Fruit fly (Drosophila melanogaster) whole organism, embryonic: ENCODE measurements around the gene CNMa.

Source experiments
- Abd-B ChIP-seq: fragments of 200-800 bp; sonication (Bioruptor generic); optimal IDR thresholded peaks from 2 replicates; lab custom pipeline; 2018; ENCODE audit warnings: missing biosample characterization, mild to moderate bottlenecking, missing genetic modification characterization, moderate library complexity
- B-H2 ChIP-seq: fragments of 200-800 bp; sonication (Bioruptor generic); optimal IDR thresholded peaks from 2 replicates; lab custom pipeline; 2018; ENCODE audit warnings: missing biosample characterization, mild to moderate bottlenecking, missing genetic modification characterization
- CG12744 ChIP-seq: fragments of 200-800 bp; sonication (Bioruptor generic); optimal IDR thresholded peaks from 2 replicates; lab custom pipeline; 2016; ENCODE audit warnings: missing biosample characterization, missing genetic modification characterization
- CG13123 ChIP-seq: fragments of 200-800 bp; sonication (Bioruptor generic); optimal IDR thresholded peaks from 2 replicates; lab custom pipeline; 2016; ENCODE audit warnings: missing biosample characterization, missing genetic modification characterization
- CG13624 ChIP-seq: fragments of 200-800 bp; sonication (Bioruptor generic); optimal IDR thresholded peaks from 2 replicates; lab custom pipeline; 2016; ENCODE audit warnings: missing biosample characterization, missing genetic modification characterization
- CG15269 ChIP-seq: fragments of 200-800 bp; sonication (Bioruptor generic); optimal IDR thresholded peaks from 2 replicates; lab custom pipeline; 2018; ENCODE audit warnings: missing biosample characterization, mild to moderate bottlenecking, missing genetic modification characterization, moderate library complexity
- CG17186 ChIP-seq: fragments of 200-800 bp; sonication (Bioruptor generic); optimal IDR thresholded peaks from 3 replicates; lab custom pipeline; 2017; ENCODE audit warnings: missing biosample characterization, missing genetic modification reagents, missing genetic modification characterization
- CG1792 ChIP-seq: fragments of 200-800 bp; sonication (Bioruptor generic); optimal IDR thresholded peaks from 2 replicates; lab custom pipeline; 2016; ENCODE audit warnings: missing biosample characterization, missing genetic modification characterization
- CG2678 ChIP-seq: fragments of 200-800 bp; sonication (Bioruptor generic); optimal IDR thresholded peaks from 3 replicates; lab custom pipeline; 2019; ENCODE audit warnings: missing biosample characterization, mild to moderate bottlenecking, missing genetic modification characterization, moderate library complexity
- CG2712 ChIP-seq: fragments of 200-800 bp; optimal IDR thresholded peaks from 3 replicates; lab custom pipeline; 2019; ENCODE audit warnings: missing biosample characterization, mild to moderate bottlenecking, missing genetic modification characterization, moderate library complexity
- CG30431 ChIP-seq: fragments of 200-800 bp; sonication (Bioruptor generic); optimal IDR thresholded peaks from 2 replicates; lab custom pipeline; 2017; ENCODE audit warnings: missing biosample characterization, missing genetic modification characterization
- CG31441 ChIP-seq: fragments of 200-800 bp; sonication (Bioruptor generic); IDR thresholded peaks from 2 replicates; pipeline ENCODE4 v1.3.6; 2022; ENCODE audit warnings: missing biosample characterization, missing genetic modification characterization
- CG32772 ChIP-seq: fragments of 200-800 bp; sonication (Bioruptor generic); IDR thresholded peaks from 2 replicates; pipeline ENCODE4 v1.3.6; 2022; ENCODE audit warnings: missing biosample characterization, missing genetic modification characterization
- CG3407 ChIP-seq: fragments of 200-800 bp; sonication (Bioruptor generic); optimal IDR thresholded peaks from 2 replicates; lab custom pipeline; 2018; ENCODE audit warnings: missing biosample characterization, mild to moderate bottlenecking, missing genetic modification characterization
- CG34376 ChIP-seq: fragments of 200-800 bp; sonication (Bioruptor generic); optimal IDR thresholded peaks from 2 replicates; lab custom pipeline; 2018; ENCODE audit warnings: missing biosample characterization, mild to moderate bottlenecking, missing genetic modification characterization
- CG34422 ChIP-seq: fragments of 200-800 bp; sonication (Bioruptor generic); IDR thresholded peaks from 3 replicates; pipeline ENCODE4 v1.3.6; 2022; ENCODE audit warnings: missing biosample characterization, missing genetic modification characterization
- CG5953 ChIP-seq: fragments of 200-800 bp; sonication (Bioruptor generic); IDR thresholded peaks from 2 replicates; pipeline ENCODE4 v1.3.6; 2022; ENCODE audit warnings: missing biosample characterization, missing genetic modification characterization
- CG6791 ChIP-seq: fragments of 200-800 bp; sonication (Bioruptor generic); IDR thresholded peaks from 3 replicates; pipeline ENCODE4 v1.3.6; 2022; ENCODE audit warnings: missing biosample characterization, missing genetic modification characterization; ENCODE audit not compliant: partially characterized antibody
- CG7271 ChIP-seq: fragments of 200-800 bp; sonication (Bioruptor generic); optimal IDR thresholded peaks from 2 replicates; lab custom pipeline; 2018; ENCODE audit warnings: missing biosample characterization, mild to moderate bottlenecking, missing genetic modification characterization, moderate library complexity
- CG8290 ChIP-seq, 3 experiments: fragments of 200-800 bp; sonication (Bioruptor generic); optimal IDR thresholded peaks; 2 replicates each; lab custom pipeline; 2016 to 2019; ENCODE audit warnings: missing biosample characterization in 3 of 3, missing genetic modification characterization in 3 of 3, mild to moderate bottlenecking in 2 of 3, moderate library complexity in 1 of 3
- CG8478 ChIP-seq: fragments of >200 bp; optimal IDR thresholded peaks from 2 replicates; lab custom pipeline; 2018
- CG9817 ChIP-seq: fragments of 200-800 bp; sonication (Bioruptor generic); optimal IDR thresholded peaks from 2 replicates; lab custom pipeline; 2018; ENCODE audit warnings: missing biosample characterization, mild to moderate bottlenecking, missing genetic modification characterization, moderate library complexity
- Doc3 ChIP-seq: fragments of 200-800 bp; sonication (Bioruptor generic); IDR thresholded peaks from 3 replicates; pipeline ENCODE4 v1.3.6; 2022; ENCODE audit warnings: missing biosample characterization, missing genetic modification characterization; ENCODE audit not compliant: partially characterized antibody
- Fer1 ChIP-seq: fragments of 200-800 bp; sonication (Bioruptor generic); optimal IDR thresholded peaks from 2 replicates; lab custom pipeline; 2017; ENCODE audit warnings: missing biosample characterization, mild to moderate bottlenecking, missing genetic modification characterization
- Gsc ChIP-seq: fragments of 200-800 bp; sonication (Bioruptor generic); IDR thresholded peaks from 2 replicates; pipeline ENCODE4 v1.3.6; 2022; ENCODE audit warnings: missing biosample characterization, missing genetic modification characterization
- Hr3 ChIP-seq: fragments of 200-800 bp; sonication (Bioruptor generic); optimal IDR thresholded peaks from 3 replicates; lab custom pipeline; 2016; ENCODE audit warnings: missing biosample characterization, missing genetic modification characterization
- Hr39 ChIP-seq: fragments of >200 bp; optimal IDR thresholded peaks from 2 replicates; lab custom pipeline; 2017
- Hr78 ChIP-seq, 2 experiments: fragments of 200-800 bp in 1 of 2; fragments of >200 bp in 1 of 2; sonication (Bioruptor generic) in 1 of 2; optimal IDR thresholded peaks; 2 replicates each; lab custom pipeline; 2017 to 2019; ENCODE audit warnings: missing biosample characterization in 2 of 2, missing genetic modification characterization in 2 of 2, mild to moderate bottlenecking in 1 of 2, moderate library complexity in 1 of 2
- Med ChIP-seq: fragments of 200-800 bp; sonication (Bioruptor generic); peaks from one replicate; lab custom pipeline; 2016; ENCODE audit warnings: missing biosample characterization, missing genetic modification characterization, mild to moderate bottlenecking, inconsistent platforms, moderate library complexity
- Meics ChIP-seq: fragments of 200-800 bp; sonication (Bioruptor generic); optimal IDR thresholded peaks from 2 replicates; lab custom pipeline; 2017; ENCODE audit warnings: missing biosample characterization, mild to moderate bottlenecking, missing genetic modification characterization
- Nf-YA ChIP-seq: fragments of 200-800 bp; sonication (Bioruptor generic); IDR thresholded peaks from 2 replicates; pipeline ENCODE4 v1.3.6; 2022; ENCODE audit warnings: missing biosample characterization, missing genetic modification characterization
- Nf-YC ChIP-seq: fragments of 200-800 bp; optimal IDR thresholded peaks from 3 replicates; lab custom pipeline; 2019; ENCODE audit warnings: missing biosample characterization, mild to moderate bottlenecking, missing genetic modification characterization, moderate library complexity
- Sin3A ChIP-seq: fragments of >200 bp; optimal IDR thresholded peaks from 2 replicates; lab custom pipeline; 2018
- Vsx1 ChIP-seq: fragments of 200-800 bp; sonication (Bioruptor generic); optimal IDR thresholded peaks from 2 replicates; lab custom pipeline; 2017; ENCODE audit warnings: missing biosample characterization, mild to moderate bottlenecking, missing genetic modification characterization, missing genetic modification reagents
- aop ChIP-seq: fragments of 200-800 bp; sonication (Bioruptor generic); IDR thresholded peaks from 2 replicates; pipeline ENCODE4 v1.3.6; 2022; ENCODE audit warnings: missing biosample characterization, missing genetic modification characterization
- ash1 ChIP-seq: fragments of 200-800 bp; sonication (Bioruptor generic); optimal IDR thresholded peaks from 2 replicates; lab custom pipeline; 2018; ENCODE audit warnings: missing biosample characterization, mild to moderate bottlenecking, missing genetic modification characterization
- ci ChIP-seq: fragments of 200-800 bp; sonication (Bioruptor generic); IDR thresholded peaks from 3 replicates; pipeline ENCODE4 v1.3.6; 2022; ENCODE audit warnings: missing biosample characterization, missing genetic modification characterization
- dan ChIP-seq: fragments of 200-800 bp; sonication (Bioruptor generic); IDR thresholded peaks from 2 replicates; pipeline ENCODE4 v1.3.6; 2022; ENCODE audit warnings: missing biosample characterization, missing genetic modification characterization
- dmrt99B ChIP-seq: fragments of 200-800 bp; sonication (Bioruptor generic); optimal IDR thresholded peaks from 2 replicates; lab custom pipeline; 2018; ENCODE audit warnings: missing biosample characterization, mild to moderate bottlenecking, missing genetic modification characterization, moderate library complexity
- gce ChIP-seq: fragments of 200-800 bp; sonication (Bioruptor generic); IDR thresholded peaks from 3 replicates; pipeline ENCODE4 v1.3.6; 2022; ENCODE audit warnings: missing biosample characterization, missing genetic modification characterization
- inv ChIP-seq: fragments of 200-800 bp; sonication (Bioruptor generic); IDR thresholded peaks from 2 replicates; pipeline ENCODE4 v1.3.6; 2022; ENCODE audit warnings: missing biosample characterization, missing genetic modification characterization; ENCODE audit not compliant: partially characterized antibody
- lmd ChIP-seq: fragments of 200-800 bp; sonication (Bioruptor generic); IDR thresholded peaks from 2 replicates; pipeline ENCODE4 v1.3.6; 2022; ENCODE audit warnings: missing biosample characterization, missing genetic modification characterization
- lov ChIP-seq, 2 experiments: fragments of 200-800 bp in 1 of 2; fragments of >200 bp in 1 of 2; sonication (Bioruptor generic) in 1 of 2; IDR thresholded peaks in 1 of 2; optimal IDR thresholded peaks in 1 of 2; 2 replicates in 1 of 2; 3 replicates in 1 of 2; pipeline versions ENCODE4 v1.3.6 to Lab custom; 2017 to 2022; ENCODE audit warnings: missing biosample characterization in 1 of 2, missing genetic modification characterization in 1 of 2
- maf-S ChIP-seq: fragments of 200-800 bp; sonication (Bioruptor generic); optimal IDR thresholded peaks from 2 replicates; lab custom pipeline; 2016; ENCODE audit warnings: missing biosample characterization, missing genetic modification characterization
- pfk ChIP-seq: fragments of 200-800 bp; sonication (Bioruptor generic); optimal IDR thresholded peaks from 2 replicates; lab custom pipeline; 2018; ENCODE audit warnings: missing biosample characterization, mild to moderate bottlenecking, missing genetic modification characterization, moderate library complexity
- pum ChIP-seq: fragments of 200-800 bp; sonication (Bioruptor generic); optimal IDR thresholded peaks from 2 replicates; lab custom pipeline; 2016; ENCODE audit warnings: missing biosample characterization, missing genetic modification characterization
- sens ChIP-seq: fragments of 200-800 bp; sonication (Bioruptor generic); peaks from one replicate; lab custom pipeline; 2016; ENCODE audit warnings: missing biosample characterization, missing genetic modification characterization
- so ChIP-seq: fragments of 200-800 bp; sonication (Bioruptor generic); IDR thresholded peaks from 3 replicates; pipeline ENCODE4 v1.3.6; 2022; ENCODE audit warnings: missing biosample characterization, missing genetic modification characterization
- tap ChIP-seq: fragments of 200-800 bp; optimal IDR thresholded peaks from 3 replicates; lab custom pipeline; 2019; ENCODE audit warnings: missing biosample characterization, mild to moderate bottlenecking, missing genetic modification characterization, moderate library complexity

Gene CNMa

DNA sequence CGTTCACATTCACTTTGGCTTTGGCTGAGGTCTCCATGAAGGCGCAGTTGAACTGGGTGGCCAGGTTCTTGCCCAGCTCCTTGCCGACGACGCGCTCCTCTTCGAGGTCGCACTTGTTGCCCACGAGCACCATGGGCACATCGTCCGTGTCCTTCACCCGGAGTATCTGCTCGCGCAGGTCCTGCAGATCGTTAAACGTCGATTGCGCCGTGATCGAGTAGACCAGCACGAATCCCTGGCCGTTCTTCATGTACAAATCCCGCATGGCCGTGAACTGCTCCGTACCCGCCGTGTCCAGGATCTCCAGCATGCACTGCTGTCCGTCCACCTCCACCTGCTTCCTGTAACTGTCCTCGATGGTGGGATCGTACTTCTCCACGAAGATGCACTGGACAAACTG lies 5.4 kb upstream of the CNMa start:
- no peak for TF ChIP-seq Meics
- no peak for TF ChIP-seq Abd-B (GFP tag; lab: Kevin White, UChicago)
- TF ChIP-seq ci (GFP tag; lab: Robert Waterston, UW), result 0 out of 3 replicates have a peak, but pooled peaks have one; percentile 27
- no peak for TF ChIP-seq Nf-YA
- peak; percentile 65 for TF ChIP-seq CG8478 (lab: Kevin White, UChicago)
- TF ChIP-seq Med (GFP tag; lab: Kevin White, UChicago), result peak; percentile 64

DNA sequence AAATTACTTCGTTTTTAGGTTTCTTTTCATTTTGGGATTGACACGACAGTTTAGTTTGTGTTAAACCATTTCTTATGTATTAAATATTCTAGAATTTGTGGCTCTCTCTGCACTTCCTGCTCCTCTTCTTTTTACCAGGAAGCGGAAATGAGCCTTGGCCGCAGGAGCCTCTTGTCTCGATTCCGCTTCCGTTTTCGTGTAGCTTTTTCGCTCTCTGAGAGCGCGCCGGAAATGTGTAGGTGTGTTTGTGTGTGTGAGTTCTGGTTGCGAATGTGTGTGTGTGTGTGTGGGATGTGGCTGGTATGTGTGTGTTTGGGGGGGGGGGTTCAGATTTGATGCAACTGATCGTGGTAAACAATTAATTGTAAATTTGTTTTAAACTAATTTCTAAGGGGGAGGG lies 4.2 kb upstream of the CNMa start:
- no peak for TF ChIP-seq pum
- TF ChIP-seq CG6791 (GFP tag; lab: Robert Waterston, UW), result no peak
- TF ChIP-seq CG1792, result no peak
- no peak for TF ChIP-seq B-H2 (GFP tag; lab: Kevin White, UChicago)
- TF ChIP-seq CG15269 (tag; lab: Kevin White, UChicago), result no peak
- peak; percentile 12 for TF ChIP-seq CG2712
- TF ChIP-seq lmd (GFP tag; lab: Robert Waterston, UW), result no peak
- TF ChIP-seq CG31441, result no peak
- no peak for TF ChIP-seq CG8290 (GFP tag; optimal IDR thresholded peaks at IDR 0.05; lab: Kevin White, UChicago)
- TF ChIP-seq CG8290 (tag; optimal IDR thresholded peaks at IDR 0.05; lab: Kevin White, UChicago), result no peak
- no peak for TF ChIP-seq Hr3 (GFP tag; lab: Kevin White, UChicago)
- TF ChIP-seq CG7271, result peak; percentile 76
- TF ChIP-seq aop, result peak; percentile 76; the same call in 1 of the 2 replicates
- no peak for TF ChIP-seq CG13624
- no peak for TF ChIP-seq CG3407 (GFP tag; lab: Kevin White, UChicago)
- no peak for TF ChIP-seq CG34422 (GFP tag; lab: Robert Waterston, UW)
- TF ChIP-seq ash1, result no peak
- no peak for TF ChIP-seq tap (tag; lab: Kevin White, UChicago)
- TF ChIP-seq ci (GFP tag; lab: Robert Waterston, UW), result peak; percentile 17; the same call in 1 of the 3 replicates
- no peak for TF ChIP-seq CG30431
- TF ChIP-seq Sin3A (lab: Kevin White, UChicago), result no peak
- TF ChIP-seq CG12744, result no peak
- no peak for TF ChIP-seq Hr78 (GFP tag; optimal IDR thresholded peaks at IDR 0.05; lab: Kevin White, UChicago)
- no peak for TF ChIP-seq Vsx1 (GFP tag; lab: Kevin White, UChicago)
- peak; percentile 7 for TF ChIP-seq dmrt99B (tag; lab: Kevin White, UChicago)
- no peak for TF ChIP-seq Nf-YC (tag; lab: Kevin White, UChicago)
- no peak for TF ChIP-seq pfk
- peak; percentile 80 for TF ChIP-seq Med (GFP tag; lab: Kevin White, UChicago)
- TF ChIP-seq Gsc (GFP tag; lab: Robert Waterston, UW), result no peak
- peak; percentile 49 for TF ChIP-seq Fer1 (GFP tag; lab: Kevin White, UChicago)
- no peak for TF ChIP-seq Doc3 (GFP tag; lab: Robert Waterston, UW)
- TF ChIP-seq Hr39, result no peak
- no peak for TF ChIP-seq maf-S
- TF ChIP-seq so (GFP tag; lab: Robert Waterston, UW), result no peak
- TF ChIP-seq inv (GFP tag; lab: Robert Waterston, UW), result no peak
- TF ChIP-seq CG34376 (GFP tag; lab: Kevin White, UChicago), result peak; percentile 22
- no peak for TF ChIP-seq dan
- TF ChIP-seq sens (GFP tag; lab: Kevin White, UChicago), result no peak
- 0 out of 3 replicates have a peak, but pooled peaks have one; percentile 13 for TF ChIP-seq gce
- no peak for TF ChIP-seq lov (optimal IDR thresholded peaks at IDR 0.05; lab: Kevin White, UChicago)
- 0 out of 3 replicates have a peak, but pooled peaks have one; percentile 52 for TF ChIP-seq lov (GFP tag; IDR thresholded peaks at IDR 0.05; lab: Robert Waterston, UW)
- TF ChIP-seq Nf-YA, result no peak
- no peak for TF ChIP-seq CG5953 (GFP tag; lab: Robert Waterston, UW)
- no peak for TF ChIP-seq CG9817 (tag; lab: Kevin White, UChicago)
- TF ChIP-seq CG2678, result peak; percentile 2
- TF ChIP-seq CG17186 (GFP tag; lab: Kevin White, UChicago), result no peak
- no peak for TF ChIP-seq CG13123 (GFP tag; lab: Kevin White, UChicago)
- TF ChIP-seq CG32772 (GFP tag; lab: Robert Waterston, UW), result no peak
